Worm (Caenorhabditis elegans) whole organism, L1 larva: Measurements from ENCODE around the gene C07D10.6.

ENCODE experiments used
- C04F5.9 ChIP-seq: sonication (generic microtip); optimal IDR thresholded peaks from 2 replicates; lab custom pipeline; 2016; ENCODE audit warnings: missing genetic modification characterization, missing compliant biosample characterization
- C16A3.4 ChIP-seq: fragments of 150-350 bp; optimal IDR thresholded peaks from 2 replicates; lab custom pipeline; 2014; ENCODE audit warnings: missing biosample characterization, missing genetic modification characterization
- F16B12.6 ChIP-seq: fragments of 150-350 bp; optimal IDR thresholded peaks from 2 replicates; lab custom pipeline; 2014; ENCODE audit warnings: missing biosample characterization, missing genetic modification characterization
- alr-1 ChIP-seq: fragments of 200-800 bp; sonication (Bioruptor generic); optimal IDR thresholded peaks from 2 replicates; lab custom pipeline; 2018; ENCODE audit warnings: borderline replicate concordance, mild to moderate bottlenecking, missing genetic modification characterization, missing compliant biosample characterization
- aly-2 ChIP-seq: fragments of 150-350 bp; optimal IDR thresholded peaks from 2 replicates; lab custom pipeline; 2014; ENCODE audit warnings: missing biosample characterization, missing genetic modification characterization
- ama-1 ChIP-seq: fragments of 150-350 bp; optimal IDR thresholded peaks from 2 replicates; lab custom pipeline; 2014
- blmp-1 ChIP-seq: fragments of 150-350 bp; optimal IDR thresholded peaks from 2 replicates; lab custom pipeline; 2014; ENCODE audit warnings: missing biosample characterization, missing genetic modification characterization
- ceh-82 ChIP-seq, 3 experiments: fragments of 150-350 bp in 1 of 3; sonication (generic microtip) in 2 of 3; optimal IDR thresholded peaks; 2 replicates each; lab custom pipeline; 2014 to 2017; ENCODE audit warnings: missing biosample characterization in 3 of 3, missing genetic modification characterization in 3 of 3
- ceh-88 ChIP-seq: fragments of 200-800 bp; sonication (Bioruptor generic); IDR thresholded peaks from 2 replicates; pipeline ENCODE4 v1.3.6; 2022; ENCODE audit warnings: missing genetic modification characterization, missing compliant biosample characterization
- efl-1 ChIP-seq, 4 experiments: fragments of 150-350 bp; optimal IDR thresholded peaks in 3 of 4; peaks in 1 of 4; 1 replicate in 1 of 4; 2 replicates in 3 of 4; lab custom pipeline; 2014; ENCODE audit warnings: missing biosample characterization in 2 of 4, missing genetic modification characterization in 2 of 4, missing genetic modification reagents in 2 of 4
- egl-13 ChIP-seq: sonication (generic microtip); optimal IDR thresholded peaks from 2 replicates; lab custom pipeline; 2016; ENCODE audit warnings: missing genotype, missing genetic modification reagents, missing genetic modification characterization, missing compliant biosample characterization
- egl-27 ChIP-seq, 2 experiments: fragments of 150-350 bp in 1 of 2; sonication (generic microtip); optimal IDR thresholded peaks; 3 replicates each; lab custom pipeline; 2017 to 2018; ENCODE audit warnings: missing biosample characterization in 2 of 2, missing genetic modification characterization in 2 of 2, missing genetic modification reagents in 2 of 2
- elt-3 ChIP-seq, 6 experiments: fragments of 150-350 bp in 1 of 6; sonication (generic microtip); optimal IDR thresholded peaks; 2 replicates each; lab custom pipeline; 2017 to 2018; ENCODE audit warnings: missing biosample characterization in 6 of 6, missing genetic modification characterization in 6 of 6, inconsistent platforms in 1 of 6
- ets-5 ChIP-seq: fragments of 200-800 bp; sonication (Bioruptor generic); IDR thresholded peaks from 2 replicates; pipeline ENCODE4 v1.3.6; 2022; ENCODE audit warnings: missing genetic modification characterization, missing compliant biosample characterization
- fkh-10 ChIP-seq: sonication (generic microtip); optimal IDR thresholded peaks from 2 replicates; lab custom pipeline; 2017; ENCODE audit warnings: missing biosample characterization, missing genetic modification reagents, missing genetic modification characterization
- fkh-4 ChIP-seq: sonication (generic microtip); optimal IDR thresholded peaks from 2 replicates; lab custom pipeline; 2016; ENCODE audit warnings: missing compliant biosample characterization, missing genetic modification characterization, borderline replicate concordance
- fkh-8 ChIP-seq: sonication (generic microtip); optimal IDR thresholded peaks from 2 replicates; lab custom pipeline; 2016; ENCODE audit warnings: mild to moderate bottlenecking, missing genetic modification characterization, missing compliant biosample characterization
- hpl-2 ChIP-seq: fragments of 150-350 bp; optimal IDR thresholded peaks from 2 replicates; lab custom pipeline; 2014; ENCODE audit warnings: missing biosample characterization, missing genetic modification reagents, missing genetic modification characterization
- isw-1 ChIP-seq: fragments of 200-800 bp; sonication (Bioruptor generic); IDR thresholded peaks from 2 replicates; pipeline ENCODE4 v1.3.6; 2022; ENCODE audit warnings: missing genetic modification characterization, missing compliant biosample characterization
- lin-14 ChIP-seq: fragments of 200-800 bp; sonication (Bioruptor generic); optimal IDR thresholded peaks from 2 replicates; lab custom pipeline; 2018; ENCODE audit warnings: mild to moderate bottlenecking, missing genetic modification characterization, moderate library complexity, missing compliant biosample characterization
- lin-15B ChIP-seq: fragments of 150-350 bp; sonication (generic microtip); optimal IDR thresholded peaks from 3 replicates; lab custom pipeline; 2014; ENCODE audit warnings: missing biosample characterization, missing genetic modification characterization
- lir-3 ChIP-seq: sonication (generic microtip); optimal IDR thresholded peaks from 2 replicates; lab custom pipeline; 2016; ENCODE audit warnings: mild to moderate bottlenecking, missing genetic modification characterization, moderate library complexity, missing compliant biosample characterization; ENCODE audit not compliant: poor library complexity
- lsy-2 ChIP-seq, 2 experiments: fragments of 150-350 bp; optimal IDR thresholded peaks; 2 replicates each; lab custom pipeline; 2014; ENCODE audit warnings: missing biosample characterization in 2 of 2, missing genetic modification characterization in 2 of 2
- mdl-1 ChIP-seq, 2 experiments: fragments of 150-350 bp; optimal IDR thresholded peaks; 2 replicates each; lab custom pipeline; 2014 to 2017; ENCODE audit warnings: missing biosample characterization in 2 of 2, missing genetic modification characterization in 2 of 2, inconsistent platforms in 1 of 2
- mep-1 ChIP-seq: fragments of 150-350 bp; optimal IDR thresholded peaks from 2 replicates; lab custom pipeline; 2014; ENCODE audit warnings: missing biosample characterization, missing genetic modification characterization
- nhr-11 ChIP-seq: fragments of 150-350 bp; optimal IDR thresholded peaks from 2 replicates; lab custom pipeline; 2014; ENCODE audit warnings: missing biosample characterization, missing genetic modification characterization
- nhr-12 ChIP-seq: sonication (generic microtip); optimal IDR thresholded peaks from 2 replicates; lab custom pipeline; 2017; ENCODE audit warnings: missing biosample characterization, missing genetic modification characterization
- nhr-19 ChIP-seq: fragments of 200-800 bp; sonication (Bioruptor generic); conservative IDR thresholded peaks from 2 replicates; pipeline ENCODE4 v1.3.6; 2022; ENCODE audit warnings: missing genetic modification characterization, missing compliant biosample characterization
- nhr-237 ChIP-seq: fragments of 150-350 bp; optimal IDR thresholded peaks from 2 replicates; lab custom pipeline; 2014; ENCODE audit warnings: missing biosample characterization, missing genetic modification characterization
- nhr-28 ChIP-seq: fragments of 150-350 bp; optimal IDR thresholded peaks from 2 replicates; lab custom pipeline; 2014; ENCODE audit warnings: missing biosample characterization, missing genetic modification characterization
- nhr-47 ChIP-seq: sonication (generic microtip); optimal IDR thresholded peaks from 2 replicates; lab custom pipeline; 2016; ENCODE audit warnings: mild to moderate bottlenecking, missing genetic modification characterization, moderate library complexity, missing compliant biosample characterization
- nhr-76 ChIP-seq: sonication (generic microtip); optimal IDR thresholded peaks from 2 replicates; lab custom pipeline; 2017; ENCODE audit warnings: missing biosample characterization, missing genetic modification characterization
- nhr-84 ChIP-seq: sonication (generic microtip); optimal IDR thresholded peaks from 2 replicates; lab custom pipeline; 2017; ENCODE audit warnings: missing biosample characterization, missing genetic modification characterization
- nhr-85 ChIP-seq: sonication (generic microtip); peaks from one replicate; lab custom pipeline; 2016; ENCODE audit warnings: missing genetic modification characterization, inconsistent platforms, missing compliant biosample characterization
- nhr-90 ChIP-seq: sonication (generic microtip); optimal IDR thresholded peaks from 2 replicates; lab custom pipeline; 2016; ENCODE audit warnings: mild to moderate bottlenecking, missing genetic modification characterization, missing compliant biosample characterization; ENCODE audit not compliant: poor library complexity
- pqm-1 ChIP-seq: sonication (generic microtip); optimal IDR thresholded peaks from 3 replicates; lab custom pipeline; 2017; ENCODE audit warnings: missing biosample characterization, missing genetic modification characterization
- rnt-1 ChIP-seq: sonication (generic microtip); optimal IDR thresholded peaks from 2 replicates; lab custom pipeline; 2016; ENCODE audit warnings: mild to moderate bottlenecking, missing genetic modification characterization, moderate library complexity, missing compliant biosample characterization
- sox-4 ChIP-seq: sonication (generic microtip); optimal IDR thresholded peaks from 2 replicates; lab custom pipeline; 2016; ENCODE audit warnings: missing genetic modification characterization, missing compliant biosample characterization
- sptf-1 ChIP-seq: fragments of 150-350 bp; optimal IDR thresholded peaks from 2 replicates; lab custom pipeline; 2014; ENCODE audit warnings: missing biosample characterization, missing genetic modification characterization
- sup-37 ChIP-seq: fragments of 200-800 bp; sonication (Bioruptor generic); optimal IDR thresholded peaks from 2 replicates; lab custom pipeline; 2018; ENCODE audit warnings: mild to moderate bottlenecking, missing genetic modification characterization, missing compliant biosample characterization
- swsn-7 ChIP-seq: sonication (generic microtip); optimal IDR thresholded peaks from 2 replicates; lab custom pipeline; 2016; ENCODE audit warnings: missing genetic modification characterization, missing compliant biosample characterization
- tlp-1 ChIP-seq: fragments of 150-350 bp; optimal IDR thresholded peaks from 2 replicates; lab custom pipeline; 2014; ENCODE audit warnings: missing biosample characterization, missing genetic modification characterization
- unc-130 ChIP-seq: fragments of 150-350 bp; optimal IDR thresholded peaks from 2 replicates; lab custom pipeline; 2017; ENCODE audit warnings: missing biosample characterization, missing genetic modification characterization, inconsistent platforms
- unc-30 ChIP-seq: sonication (generic microtip); optimal IDR thresholded peaks from 2 replicates; lab custom pipeline; 2017; ENCODE audit warnings: missing biosample characterization, missing genetic modification characterization
- unc-62 ChIP-seq: fragments of 150-350 bp; optimal IDR thresholded peaks from 2 replicates; lab custom pipeline; 2014; ENCODE audit warnings: missing biosample characterization, missing genetic modification reagents, missing genetic modification characterization
- unc-98 ChIP-seq: fragments of 200-800 bp; sonication (Bioruptor generic); IDR thresholded peaks from 2 replicates; pipeline ENCODE4 v1.3.6; 2022; ENCODE audit warnings: missing genetic modification characterization, missing compliant biosample characterization
- vab-15 ChIP-seq: sonication (generic microtip); optimal IDR thresholded peaks from 2 replicates; lab custom pipeline; 2017; ENCODE audit warnings: missing genotype, mild to moderate bottlenecking, missing genetic modification characterization, missing compliant biosample characterization

Gene C07D10.6

DNA sequence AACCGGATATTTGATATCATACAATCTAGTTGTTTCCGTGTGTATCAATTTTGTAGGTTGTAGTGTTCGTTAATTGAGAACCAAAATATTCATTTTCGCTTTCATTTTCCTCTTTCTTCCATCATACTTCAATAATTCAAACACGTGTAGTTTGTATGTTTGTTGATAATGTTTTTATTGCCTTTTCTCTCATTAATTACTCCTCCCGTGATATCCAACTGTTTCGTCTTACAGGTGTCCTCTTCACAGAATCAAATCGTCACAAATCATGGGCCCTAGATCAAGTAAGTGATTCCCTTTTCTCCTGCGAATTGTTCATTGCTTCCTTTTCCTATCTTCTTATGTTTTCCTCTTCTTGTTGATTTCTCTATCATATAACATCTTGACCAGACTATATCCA, 40.1 kb upstream of the C07D10.6 start, which contains the start of gene nhr-21 (continued):
- TF ChIP-seq vab-15 (tag; lab: Kevin White, UChicago) (peak; percentile 61), nhr-90 (tag; lab: Kevin White, UChicago) (peak; percentile 73), nhr-28 (tag; lab: Kevin White, UChicago) (no peak), unc-62 (GFP tag; lab: Kevin White, UChicago) (no peak), mep-1 (tag; lab: Kevin White, UChicago) (no peak), isw-1 (GFP tag; lab: Robert Waterston, UW) (no peak), elt-3 (tag; optimal IDR thresholded peaks at IDR 0.05; lab: Kevin White, UChicago) (peak in 5 of 6 experiments; percentile 46 to 91 (median 62)), tlp-1 (tag; lab: Kevin White, UChicago) (no peak), ama-1 (lab: Kevin White, UChicago) (no peak), nhr-76 (tag; lab: Kevin White, UChicago) (no peak), mdl-1 (tag; optimal IDR thresholded peaks at IDR 0.05; lab: Kevin White, UChicago) (peak in 1 of 2 experiments; percentile 58), pqm-1 (tag; lab: Kevin White, UChicago) (no peak), nhr-12 (tag; lab: Kevin White, UChicago) (no peak), F16B12.6 (tag; lab: Kevin White, UChicago) (no peak), egl-27 (tag; optimal IDR thresholded peaks at IDR 0.05; lab: Kevin White, UChicago) (no peak), lin-15B (tag; lab: Kevin White, UChicago) (no peak), nhr-47 (tag; lab: Kevin White, UChicago) (peak; percentile 46), egl-13 (tag; lab: Kevin White, UChicago) (no peak), nhr-237 (tag; lab: Kevin White, UChicago) (no peak), lin-14 (peak; percentile 85), lsy-2 (tag; optimal IDR thresholded peaks at IDR 0.05; lab: Kevin White, UChicago) (peak; percentile 28 to 40), fkh-4 (tag; lab: Kevin White, UChicago) (no peak), lir-3 (tag; lab: Kevin White, UChicago) (no peak), unc-30 (tag; lab: Kevin White, UChicago) (no peak), unc-98 (no peak), aly-2 (tag; lab: Kevin White, UChicago) (no peak), efl-1 (optimal IDR thresholded peaks at IDR 0.05; lab: Kevin White, UChicago) (no peak), efl-1 (GFP tag; optimal IDR thresholded peaks at IDR 0.05 in 1 of 2; lab: Kevin White, UChicago) (no peak), fkh-10 (no peak), sptf-1 (tag; lab: Kevin White, UChicago) (no peak), nhr-11 (tag; lab: Kevin White, UChicago) (no peak), rnt-1 (tag; lab: Kevin White, UChicago) (peak; percentile 14), alr-1 (no peak), ceh-82 (tag; optimal IDR thresholded peaks at IDR 0.05; lab: Kevin White, UChicago) (no peak), fkh-8 (tag; lab: Kevin White, UChicago) (no peak), blmp-1 (peak; percentile 89), nhr-84 (tag; lab: Kevin White, UChicago) (no peak), swsn-7 (tag; lab: Kevin White, UChicago) (no peak), ceh-88 (GFP tag; lab: Robert Waterston, UW) (no peak), hpl-2 (GFP tag; lab: Kevin White, UChicago) (no peak), nhr-19 (GFP tag; lab: Robert Waterston, UW) (peak; percentile 74), sox-4 (tag; lab: Kevin White, UChicago) (no peak), nhr-85 (peak; percentile 98), C04F5.9 (tag; lab: Kevin White, UChicago) (no peak), C16A3.4 (tag; lab: Kevin White, UChicago) (peak; percentile 23), unc-130 (peak; percentile 28), sup-37 (GFP tag; lab: Kevin White, UChicago) (no peak), ets-5 (GFP tag; lab: Robert Waterston, UW) (no peak)
